Worm (Caenorhabditis elegans): ENCODE results near the gene ZC443.3.
A peak's percentile ranks its signal among the peaks of the same experiment; 100 is the strongest.

DNA sequence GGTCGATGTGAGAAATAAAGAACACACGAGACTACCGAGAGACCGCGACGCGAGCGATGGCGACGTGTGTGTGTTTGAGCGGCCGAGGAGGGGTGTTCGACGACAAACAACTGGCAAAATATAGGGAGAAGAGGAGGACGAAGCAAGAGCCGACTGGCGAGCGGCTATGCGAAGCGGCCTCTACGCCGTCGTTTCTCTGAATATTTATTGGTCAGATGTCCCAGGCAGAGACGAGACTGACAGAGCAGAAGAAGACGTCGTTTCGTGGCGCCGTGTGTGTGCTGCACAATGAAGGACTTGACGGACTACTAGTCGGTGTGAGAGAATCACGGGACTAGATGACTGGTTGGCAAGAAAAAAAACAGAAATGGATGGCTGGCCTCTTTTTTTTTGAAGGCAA, 5.2 kb upstream of the ZC443.3 start:
- TF ChIP-seq nhr-76 (tag; optimal IDR thresholded peaks at IDR 0.05) (no peak), unc-39 (tag; optimal IDR thresholded peaks at IDR 0.05) (no peak), nhr-28 (tag; optimal IDR thresholded peaks at IDR 0.05) (no peak), hmg-1.1 (GFP tag; IDR thresholded peaks at IDR 0.05) (peak; percentile 79)

Data from whole organism, L4 larva.